Worm (Caenorhabditis elegans): ENCODE data around the gene F42G2.7.

F42G2.7 gene

ce11 chrII:2417889-2418288 lies at the start of gene F42G2.7, which contains the start of gene F42G2.5:
Gene F42G2.7, plus strand, starts transcription at chrII:2418158.
Gene F42G2.5, minus strand, starts transcription at chrII:2417989.
- TF ChIP-seq madf-8 (GFP tag; conservative IDR thresholded peaks at IDR 0.05) (no peak), mes-4 (tag; optimal IDR thresholded peaks at IDR 0.05) (no peak), ccch-3 (GFP tag; optimal IDR thresholded peaks at IDR 0.05) (no peak), tlf-1 (GFP tag; optimal IDR thresholded peaks at IDR 0.05) (no peak)

ce11 chrII:2368956-2369355 lies 49.0 kb upstream of the F42G2.7 start, which contains the start of gene hpo-25:
Gene hpo-25, plus strand, starts transcription at chrII:2369256.
- no peak for TF ChIP-seq snpc-1.1 (tag; optimal IDR thresholded peaks at IDR 0.05; ENCODE audit: insufficient read depth)
- no peak for TF ChIP-seq ztf-6 (GFP tag; IDR thresholded peaks at IDR 0.05)
- TF ChIP-seq somi-1 (GFP tag; optimal IDR thresholded peaks at IDR 0.05): no peak
- no peak for TF ChIP-seq sea-2 (GFP tag; IDR thresholded peaks at IDR 0.05)

DNA sequence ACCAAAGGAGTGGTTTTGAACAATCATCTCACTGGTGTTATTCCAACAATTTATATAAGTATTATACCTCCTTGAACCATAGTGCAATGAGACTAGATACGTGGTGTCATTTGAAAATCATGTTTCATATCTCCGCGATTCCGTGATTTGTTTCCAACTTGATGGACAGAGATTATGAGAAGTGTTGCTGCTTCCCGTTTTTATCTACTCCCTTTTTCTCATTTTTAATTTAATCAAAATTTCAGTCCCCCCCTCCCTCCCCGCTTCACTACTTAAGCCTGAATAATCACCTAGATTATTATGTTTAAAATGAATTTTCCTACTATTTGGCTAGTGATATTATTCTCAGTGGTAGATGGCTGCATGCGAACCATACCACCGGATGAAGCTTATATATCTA lies 45.9 kb upstream of the F42G2.7 start, which contains the start of gene F16G10.3:
Gene F16G10.3 (plus strand): TSS at position 301 of the 400 bp plus-strand sequence.
- TF ChIP-seq nhr-120 (GFP tag; IDR thresholded peaks at IDR 0.05): no peak
- TF ChIP-seq chd-7 (tag; optimal IDR thresholded peaks at IDR 0.05): no peak
- TF ChIP-seq F49E8.2 (tag; optimal IDR thresholded peaks at IDR 0.05; ENCODE audit: insufficient read depth): no peak
- no peak for TF ChIP-seq madf-10 (tag; optimal IDR thresholded peaks at IDR 0.05)
- no peak for TF ChIP-seq ztf-28 (GFP tag; IDR thresholded peaks at IDR 0.05)
- TF ChIP-seq ztf-26 (tag; optimal IDR thresholded peaks at IDR 0.05): no peak
- TF ChIP-seq Y53G8AR.9 (GFP tag; conservative IDR thresholded peaks at IDR 0.05): no peak
- TF ChIP-seq tbx-9 (tag; optimal IDR thresholded peaks at IDR 0.05; ENCODE audit: borderline replicate concordance): no peak
- TF ChIP-seq ceh-100 (GFP tag; IDR thresholded peaks at IDR 0.05): no peak
- no peak for TF ChIP-seq dpff-1 (tag; optimal IDR thresholded peaks at IDR 0.05)
- no peak for TF ChIP-seq dox-1 (GFP tag; IDR thresholded peaks at IDR 0.05)
- no peak for TF ChIP-seq bed-1 (GFP tag; IDR thresholded peaks at IDR 0.05)
- TF ChIP-seq mcd-1 (GFP tag; IDR thresholded peaks at IDR 0.05): no peak
- TF ChIP-seq Y79H2A.3 (GFP tag; conservative IDR thresholded peaks at IDR 0.05): no peak
- no peak for TF ChIP-seq fkh-3 (tag; optimal IDR thresholded peaks at IDR 0.05)
- TF ChIP-seq pbrm-1 (GFP tag; IDR thresholded peaks at IDR 0.05): no peak
- no peak for TF ChIP-seq efl-1 (GFP tag; optimal IDR thresholded peaks at IDR 0.05)
- TF ChIP-seq B0019.2 (GFP tag; conservative IDR thresholded peaks at IDR 0.05): no peak
- TF ChIP-seq let-607 (tag; optimal IDR thresholded peaks at IDR 0.05): no peak

DNA sequence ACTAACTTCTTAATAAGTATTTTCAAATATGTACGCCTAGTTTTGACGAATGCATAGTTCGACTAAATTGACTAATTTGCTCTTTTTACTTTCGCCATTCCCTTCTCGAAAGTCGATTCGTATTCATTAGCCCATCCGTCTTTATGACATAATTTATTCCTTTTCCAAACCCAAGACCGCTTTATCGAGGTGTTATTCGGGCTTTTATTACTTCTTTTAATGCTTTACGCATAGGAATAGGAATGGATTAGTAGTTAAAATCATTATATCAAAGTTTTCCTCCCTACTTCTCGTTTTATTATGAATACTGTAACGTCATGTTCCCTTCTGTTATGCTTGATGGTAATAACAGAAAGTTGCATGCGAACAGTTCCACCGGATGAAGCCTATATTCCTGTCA lies 43.0 kb upstream of the F42G2.7 start, which contains the start of gene F16G10.2:
Gene F16G10.2 (plus strand): TSS at position 301 of the 400 bp plus-strand sequence.
- TF ChIP-seq ceh-58 (GFP tag; IDR thresholded peaks at IDR 0.05) (no peak), F57A8.1 (GFP tag; optimal IDR thresholded peaks at IDR 0.05) (no peak), nhr-90 (tag; optimal IDR thresholded peaks at IDR 0.05) (no peak), nfya-2 (GFP tag; IDR thresholded peaks at IDR 0.05) (no peak), dpff-1 (tag; optimal IDR thresholded peaks at IDR 0.05) (no peak), mes-4 (tag; optimal IDR thresholded peaks at IDR 0.05) (no peak), bed-2 (GFP tag; IDR thresholded peaks at IDR 0.05) (no peak), Y67H2A.10 (GFP tag; conservative IDR thresholded peaks at IDR 0.05) (no peak), aptf-3 (GFP tag; IDR thresholded peaks at IDR 0.05) (no peak), nfyb-1 (GFP tag; IDR thresholded peaks at IDR 0.05) (no peak), lag-1 (GFP tag; IDR thresholded peaks at IDR 0.05) (no peak), sdz-38 (tag; optimal IDR thresholded peaks at IDR 0.05) (no peak), egrh-3 (GFP tag; IDR thresholded peaks at IDR 0.05) (no peak), ets-4 (GFP tag; optimal IDR thresholded peaks at IDR 0.05) (no peak), hlh-12 (tag; optimal IDR thresholded peaks at IDR 0.05) (no peak), ztf-25 (GFP tag; IDR thresholded peaks at IDR 0.05) (no peak), Y95B8A.8 (GFP tag; IDR thresholded peaks at IDR 0.05) (no peak)

Data from whole organism, young adult.